Fruit fly (Drosophila melanogaster): Measurements from ENCODE around the gene CG6770.
A peak's percentile ranks its signal among the peaks of the same experiment; 100 is the strongest.

Gene CG6770

DNA sequence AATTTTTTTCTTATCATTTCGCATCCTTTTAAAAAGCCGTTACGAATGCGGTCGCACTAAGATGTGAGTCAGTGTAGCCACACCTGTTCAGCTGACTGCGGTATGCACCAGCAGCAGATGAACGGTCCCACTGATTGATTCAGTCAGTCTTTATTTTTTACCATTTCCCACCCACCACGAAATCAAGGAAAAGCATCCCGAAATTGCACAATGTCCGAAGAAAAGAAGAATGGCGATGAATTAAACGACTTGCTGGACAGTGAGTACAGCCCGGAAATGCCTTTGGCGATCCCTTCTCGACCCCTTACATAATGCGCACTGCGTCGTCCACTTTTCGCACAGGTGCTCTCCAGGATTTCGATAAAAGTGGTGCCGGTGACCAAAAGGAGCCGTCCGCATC is 47.7 kb upstream of the CG6770 start (continued):
- no peak for TF ChIP-seq CG4404 (GFP tag; IDR thresholded peaks at IDR 0.05)
- peak; percentile 43; the same call in 1 of the 3 replicates for TF ChIP-seq ci (GFP tag; IDR thresholded peaks at IDR 0.05)
- TF ChIP-seq Mes4 (GFP tag; optimal IDR thresholded peaks at IDR 0.05) = no peak
- TF ChIP-seq ftz-f1 (GFP tag; optimal IDR thresholded peaks at IDR 0.05) = peak; percentile 70
- no peak for TF ChIP-seq cwo (GFP tag; optimal IDR thresholded peaks at IDR 0.05)
- no peak for TF ChIP-seq HLH4C (GFP tag; IDR thresholded peaks at IDR 0.05; ENCODE audit: partially characterized antibody)
- TF ChIP-seq CG8765 (GFP tag; IDR thresholded peaks at IDR 0.05) = no peak
- no peak for TF ChIP-seq H2.0 (GFP tag; IDR thresholded peaks at IDR 0.05)
- no peak for TF ChIP-seq CG18764 (GFP tag; optimal IDR thresholded peaks at IDR 0.05)
- TF ChIP-seq ATbp (GFP tag; optimal IDR thresholded peaks at IDR 0.05) = no peak
- peak; percentile 72 for TF ChIP-seq YL-1 (GFP tag; optimal IDR thresholded peaks at IDR 0.05)
- no peak for TF ChIP-seq Meics (GFP tag; optimal IDR thresholded peaks at IDR 0.05)
- no peak for TF ChIP-seq CG16813 (GFP tag; IDR thresholded peaks at IDR 0.05; ENCODE audit: partially characterized antibody)
- no peak for TF ChIP-seq esg (GFP tag; conservative IDR thresholded peaks at IDR 0.05)
- no peak for TF ChIP-seq CG34376 (GFP tag; optimal IDR thresholded peaks at IDR 0.05)
- TF ChIP-seq exex (tag; optimal IDR thresholded peaks at IDR 0.05) = no peak
- no peak for TF ChIP-seq bab2 (GFP tag; optimal IDR thresholded peaks at IDR 0.05)
- peak; percentile 14 for TF ChIP-seq Nf-YB (GFP tag; optimal IDR thresholded peaks at IDR 0.05)
- TF ChIP-seq CG15479 (GFP tag; optimal IDR thresholded peaks at IDR 0.05) = no peak
- TF ChIP-seq CG4282 (GFP tag; optimal IDR thresholded peaks at IDR 0.05) = no peak
- no peak for TF ChIP-seq so (GFP tag; IDR thresholded peaks at IDR 0.05)
- no peak for TF ChIP-seq tio (GFP tag; optimal IDR thresholded peaks at IDR 0.05)
- TF ChIP-seq CG7987 (GFP tag; optimal IDR thresholded peaks at IDR 0.05) = peak; percentile 4
- TF ChIP-seq CG32532 (GFP tag; IDR thresholded peaks at IDR 0.05) = no peak
- TF ChIP-seq dpn (GFP tag; optimal IDR thresholded peaks at IDR 0.05) = no peak
- TF ChIP-seq nerfin-2 (GFP tag; IDR thresholded peaks at IDR 0.05; ENCODE audit: partially characterized antibody) = no peak
- TF ChIP-seq Hr78 (GFP tag; optimal IDR thresholded peaks at IDR 0.05) = no peak
- TF ChIP-seq MBD-R2 (GFP tag; IDR thresholded peaks at IDR 0.05) = peak; percentile 60
- TF ChIP-seq CG4707 (GFP tag; optimal IDR thresholded peaks at IDR 0.05) = no peak
- TF ChIP-seq CG3847 (GFP tag; IDR thresholded peaks at IDR 0.05) = peak; percentile 58
- no peak for TF ChIP-seq Sry-β (GFP tag; optimal IDR thresholded peaks at IDR 0.05)
- TF ChIP-seq CG31365 (tag; optimal IDR thresholded peaks at IDR 0.05) = no peak
- peak; percentile 24 for TF ChIP-seq Jarid2 (GFP tag; optimal IDR thresholded peaks at IDR 0.05)
- TF ChIP-seq CG10543 (GFP tag; optimal IDR thresholded peaks at IDR 0.05) = no peak
- no peak for TF ChIP-seq Asciz (GFP tag; optimal IDR thresholded peaks at IDR 0.05)
- TF ChIP-seq ara (GFP tag; IDR thresholded peaks at IDR 0.05) = no peak
- TF ChIP-seq CG10267 (tag; optimal IDR thresholded peaks at IDR 0.05) = peak; percentile 58
- TF ChIP-seq CG9932 (GFP tag; IDR thresholded peaks at IDR 0.05) = no peak
- TF ChIP-seq CG4424 (GFP tag; optimal IDR thresholded peaks at IDR 0.05) = no peak
- no peak for TF ChIP-seq CG8290 (GFP tag; optimal IDR thresholded peaks at IDR 0.05)
- no peak for TF ChIP-seq CG8290 (tag; optimal IDR thresholded peaks at IDR 0.05)
- no peak for TF ChIP-seq CG18599 (GFP tag; optimal IDR thresholded peaks at IDR 0.05)
- TF ChIP-seq pho (GFP tag; optimal IDR thresholded peaks at IDR 0.05) = peak; percentile 1
- TF ChIP-seq dm (GFP tag; optimal IDR thresholded peaks at IDR 0.05) = no peak
- TF ChIP-seq CG3407 (GFP tag; optimal IDR thresholded peaks at IDR 0.05) = no peak
- TF ChIP-seq CG1832 (GFP tag; optimal IDR thresholded peaks at IDR 0.05) = no peak
- TF ChIP-seq pan (optimal IDR thresholded peaks at IDR 0.05) = no peak
- TF ChIP-seq pan (GFP tag; optimal IDR thresholded peaks at IDR 0.05 in 1 of 2, IDR thresholded peaks at IDR 0.05 in 1 of 2) = no peak
- no peak for TF ChIP-seq D19A (tag; optimal IDR thresholded peaks at IDR 0.05)
- no peak for TF ChIP-seq bsh (GFP tag; optimal IDR thresholded peaks at IDR 0.05)
- no peak for TF ChIP-seq CG9437 (GFP tag; optimal IDR thresholded peaks at IDR 0.05)
